Fruit fly (Drosophila melanogaster) whole organism, embryonic: ENCODE measurements around the gene CG4020.

Source experiments
- Abd-B ChIP-seq: fragments of 200-800 bp; sonication (Bioruptor generic); optimal IDR thresholded peaks from 2 replicates; lab custom pipeline; 2018; ENCODE audit warnings: missing biosample characterization, mild to moderate bottlenecking, missing genetic modification characterization, moderate library complexity
- Antp ChIP-seq: fragments of 200-800 bp; sonication (Bioruptor generic); optimal IDR thresholded peaks from 3 replicates; lab custom pipeline; 2016; ENCODE audit warnings: missing biosample characterization, missing genetic modification characterization
- Awh ChIP-seq: fragments of 200-800 bp; sonication (Bioruptor generic); IDR thresholded peaks from 2 replicates; pipeline ENCODE4, ENCODE4 v1.3.6; 2022; ENCODE audit warnings: missing biosample characterization, missing genetic modification characterization
- Bdp1 ChIP-seq: fragments of 200-800 bp; sonication (Bioruptor generic); optimal IDR thresholded peaks from 3 replicates; lab custom pipeline; 2016; ENCODE audit warnings: missing biosample characterization, missing genetic modification characterization
- CG11247 ChIP-seq: fragments of 200-800 bp; sonication (Bioruptor generic); IDR thresholded peaks from 2 replicates; pipeline ENCODE4 v1.3.6; 2022; ENCODE audit warnings: missing biosample characterization, missing genetic modification characterization
- CG11696 ChIP-seq: fragments of 200-800 bp; sonication (Bioruptor generic); IDR thresholded peaks from 2 replicates; pipeline ENCODE4 v1.3.6; 2022; ENCODE audit warnings: missing biosample characterization, missing genetic modification characterization
- CG11723 ChIP-seq: fragments of 200-800 bp; sonication (Bioruptor generic); optimal IDR thresholded peaks from 2 replicates; lab custom pipeline; 2017; ENCODE audit warnings: missing biosample characterization, mild to moderate bottlenecking, missing genetic modification characterization
- CG12155 ChIP-seq: fragments of 200-800 bp; sonication (Bioruptor generic); optimal IDR thresholded peaks from 3 replicates; lab custom pipeline; 2016; ENCODE audit warnings: missing biosample characterization, missing genetic modification characterization
- CG12744 ChIP-seq: fragments of 200-800 bp; sonication (Bioruptor generic); optimal IDR thresholded peaks from 2 replicates; lab custom pipeline; 2016; ENCODE audit warnings: missing biosample characterization, missing genetic modification characterization
- CG13424 ChIP-seq: fragments of 200-800 bp; sonication (Bioruptor generic); optimal IDR thresholded peaks from 2 replicates; lab custom pipeline; 2019; ENCODE audit warnings: missing biosample characterization, mild to moderate bottlenecking, missing genetic modification characterization, moderate library complexity
- CG17359 ChIP-seq: fragments of 200-800 bp; sonication (Bioruptor generic); optimal IDR thresholded peaks from 3 replicates; lab custom pipeline; 2018; ENCODE audit warnings: missing biosample characterization, mild to moderate bottlenecking, missing genetic modification characterization, moderate library complexity
- CG18011 ChIP-seq: fragments of 200-800 bp; sonication (Bioruptor generic); optimal IDR thresholded peaks from 2 replicates; lab custom pipeline; 2017; ENCODE audit warnings: missing biosample characterization, missing genetic modification characterization, mild to moderate bottlenecking, moderate library complexity, missing genotype
- CG2199 ChIP-seq: fragments of 200-800 bp; sonication (Bioruptor generic); IDR thresholded peaks from 3 replicates; pipeline ENCODE4 v1.3.6; 2022; ENCODE audit warnings: missing biosample characterization, missing genetic modification characterization
- CG3995 ChIP-seq: fragments of 200-800 bp; sonication (Bioruptor generic); optimal IDR thresholded peaks from 3 replicates; lab custom pipeline; 2016; ENCODE audit warnings: missing biosample characterization, missing genetic modification characterization
- CG4820 ChIP-seq: fragments of 200-800 bp; sonication (Bioruptor generic); optimal IDR thresholded peaks from 3 replicates; lab custom pipeline; 2016; ENCODE audit warnings: missing biosample characterization, missing genetic modification characterization
- CG4854 ChIP-seq: fragments of 200-800 bp; sonication (Bioruptor generic); optimal IDR thresholded peaks from 2 replicates; lab custom pipeline; 2016; ENCODE audit warnings: missing biosample characterization, missing genetic modification characterization, inconsistent platforms
- CG6175 ChIP-seq: fragments of 200-800 bp; sonication (Bioruptor generic); IDR thresholded peaks from 3 replicates; pipeline ENCODE4 v1.3.6; 2022; ENCODE audit warnings: missing biosample characterization, missing genetic modification characterization
- CG6683 ChIP-seq: fragments of 200-800 bp; sonication (Bioruptor generic); optimal IDR thresholded peaks from 2 replicates; lab custom pipeline; 2017; ENCODE audit warnings: missing biosample characterization, mild to moderate bottlenecking, missing genetic modification characterization, missing genetic modification reagents
- CG8359 ChIP-seq: fragments of 200-800 bp; sonication (Bioruptor generic); optimal IDR thresholded peaks from 2 replicates; lab custom pipeline; 2017; ENCODE audit warnings: missing biosample characterization, mild to moderate bottlenecking, missing genetic modification characterization, borderline replicate concordance
- CG8478 ChIP-seq: fragments of >200 bp; optimal IDR thresholded peaks from 2 replicates; lab custom pipeline; 2018
- CG9797 ChIP-seq: fragments of 200-800 bp; sonication (Bioruptor generic); optimal IDR thresholded peaks from 3 replicates; lab custom pipeline; 2018; ENCODE audit warnings: missing biosample characterization, mild to moderate bottlenecking, missing genetic modification characterization
- CG9817 ChIP-seq: fragments of 200-800 bp; sonication (Bioruptor generic); optimal IDR thresholded peaks from 2 replicates; lab custom pipeline; 2018; ENCODE audit warnings: missing biosample characterization, mild to moderate bottlenecking, missing genetic modification characterization, moderate library complexity
- Dip2 ChIP-seq: fragments of 200-800 bp; sonication (Bioruptor generic); IDR thresholded peaks from 2 replicates; pipeline ENCODE4 v1.3.6; 2022; ENCODE audit warnings: missing biosample characterization, missing genetic modification characterization
- HmgD ChIP-seq: fragments of 200-800 bp; sonication (Bioruptor generic); optimal IDR thresholded peaks from 3 replicates; lab custom pipeline; 2016; ENCODE audit warnings: missing biosample characterization, missing genetic modification characterization
- HmgZ ChIP-seq: fragments of 200-800 bp; sonication (Bioruptor generic); optimal IDR thresholded peaks from 2 replicates; lab custom pipeline; 2018; ENCODE audit warnings: missing biosample characterization, mild to moderate bottlenecking, missing genetic modification characterization
- Hmx ChIP-seq: fragments of 200-800 bp; sonication (Bioruptor generic); optimal IDR thresholded peaks from 2 replicates; lab custom pipeline; 2016; ENCODE audit warnings: missing biosample characterization, missing genetic modification characterization
- Kr ChIP-seq: fragments of 200-800 bp; sonication (Bioruptor generic); optimal IDR thresholded peaks from 2 replicates; lab custom pipeline; 2017; ENCODE audit warnings: missing biosample characterization, mild to moderate bottlenecking, missing genetic modification characterization
- Lim3 ChIP-seq: fragments of 200-800 bp; sonication (Bioruptor generic); IDR thresholded peaks from 2 replicates; pipeline ENCODE4 v1.3.6; 2022; ENCODE audit warnings: missing biosample characterization, missing genetic modification characterization
- MESR4 ChIP-seq: fragments of 200-800 bp; sonication (Bioruptor generic); optimal IDR thresholded peaks from 2 replicates; lab custom pipeline; 2018; ENCODE audit warnings: missing biosample characterization, mild to moderate bottlenecking, missing genetic modification characterization, moderate library complexity
- NfI ChIP-seq: fragments of 200-800 bp; sonication (Bioruptor generic); optimal IDR thresholded peaks from 3 replicates; lab custom pipeline; 2018; ENCODE audit warnings: missing biosample characterization, mild to moderate bottlenecking, missing genetic modification characterization, moderate library complexity
- Opbp ChIP-seq: fragments of 200-800 bp; sonication (Bioruptor generic); IDR thresholded peaks from 3 replicates; pipeline ENCODE4 v1.3.6; 2022; ENCODE audit warnings: missing biosample characterization, missing genetic modification characterization; ENCODE audit not compliant: partially characterized antibody
- Rfx ChIP-seq: fragments of 200-800 bp; sonication (Bioruptor generic); IDR thresholded peaks from 2 replicates; pipeline ENCODE4 v1.3.6; 2022; ENCODE audit warnings: missing biosample characterization, missing genetic modification characterization
- Sry-δ ChIP-seq: fragments of 200-800 bp; sonication (Bioruptor generic); optimal IDR thresholded peaks from 2 replicates; lab custom pipeline; 2016; ENCODE audit warnings: missing biosample characterization, missing genetic modification characterization
- br ChIP-seq: fragments of >200 bp; optimal IDR thresholded peaks from 2 replicates; lab custom pipeline; 2017
- chinmo ChIP-seq: fragments of 200-800 bp; sonication (Bioruptor generic); IDR thresholded peaks from 4 replicates; pipeline ENCODE4 v1.3.6; 2022; ENCODE audit warnings: missing biosample characterization, missing genetic modification characterization; ENCODE audit not compliant: partially characterized antibody
- chm ChIP-seq: fragments of 200-800 bp; sonication (Bioruptor generic); IDR thresholded peaks from 2 replicates; pipeline ENCODE4 v1.3.6; 2022; ENCODE audit warnings: missing biosample characterization, missing genetic modification characterization
- croc ChIP-seq: fragments of 200-800 bp; sonication (Bioruptor generic); conservative IDR thresholded peaks from 3 replicates; pipeline ENCODE4 v1.3.6; 2022; ENCODE audit warnings: missing biosample characterization, missing genetic modification characterization
- dati ChIP-seq: fragments of 200-800 bp; sonication (Bioruptor generic); IDR thresholded peaks from 2 replicates; pipeline ENCODE4 v1.3.6; 2022; ENCODE audit warnings: missing biosample characterization, missing genetic modification characterization
- fd96Cb ChIP-seq: fragments of 200-800 bp; sonication (Bioruptor generic); optimal IDR thresholded peaks from 2 replicates; lab custom pipeline; 2018; ENCODE audit warnings: missing biosample characterization, mild to moderate bottlenecking, missing genetic modification characterization, moderate library complexity
- fu2 ChIP-seq: fragments of 200-800 bp; sonication (Bioruptor generic); optimal IDR thresholded peaks from 2 replicates; lab custom pipeline; 2016; ENCODE audit warnings: missing biosample characterization, missing genetic modification characterization
- gcm ChIP-seq: fragments of 200-800 bp; sonication (Bioruptor generic); optimal IDR thresholded peaks from 2 replicates; lab custom pipeline; 2019; ENCODE audit warnings: missing biosample characterization, mild to moderate bottlenecking, missing genetic modification characterization, moderate library complexity
- her ChIP-seq: fragments of 200-800 bp; sonication (Bioruptor generic); optimal IDR thresholded peaks from 2 replicates; lab custom pipeline; 2016; ENCODE audit warnings: missing biosample characterization, missing genetic modification characterization
- hkb ChIP-seq, 2 experiments: fragments of 200-800 bp in 1 of 2; fragments of >200 bp in 1 of 2; sonication (Bioruptor generic) in 1 of 2; IDR thresholded peaks in 1 of 2; optimal IDR thresholded peaks in 1 of 2; 2 replicates each; pipeline versions ENCODE4 v1.3.6 to Lab custom; 2017 to 2022; ENCODE audit warnings: missing biosample characterization in 1 of 2, missing genetic modification characterization in 1 of 2
- maf-S ChIP-seq: fragments of 200-800 bp; sonication (Bioruptor generic); optimal IDR thresholded peaks from 2 replicates; lab custom pipeline; 2016; ENCODE audit warnings: missing biosample characterization, missing genetic modification characterization
- pb ChIP-seq: fragments of 200-800 bp; sonication (Bioruptor generic); optimal IDR thresholded peaks from 3 replicates; lab custom pipeline; 2016; ENCODE audit warnings: missing biosample characterization, missing genetic modification characterization
- tll ChIP-seq, 2 experiments: fragments of 200-800 bp in 1 of 2; fragments of >200 bp in 1 of 2; sonication (Bioruptor generic) in 1 of 2; optimal IDR thresholded peaks; 2 replicates each; lab custom pipeline; 2017 to 2019; ENCODE audit warnings: missing biosample characterization in 2 of 2, missing genetic modification characterization in 2 of 2, mild to moderate bottlenecking in 1 of 2, moderate library complexity in 1 of 2
- tna ChIP-seq: fragments of 200-800 bp; sonication (Bioruptor generic); IDR thresholded peaks from 2 replicates; pipeline ENCODE4 v1.3.6; 2022; ENCODE audit warnings: missing biosample characterization, missing genetic modification characterization; ENCODE audit not compliant: partially characterized antibody
- wek ChIP-seq: fragments of 200-800 bp; sonication (Bioruptor generic); optimal IDR thresholded peaks from 3 replicates; lab custom pipeline; 2018; ENCODE audit warnings: missing biosample characterization, mild to moderate bottlenecking, missing genetic modification characterization, moderate library complexity
- wor ChIP-seq: fragments of 200-800 bp; sonication (Bioruptor generic); IDR thresholded peaks from 2 replicates; pipeline ENCODE4 v1.3.6; 2022; ENCODE audit warnings: missing biosample characterization, missing genetic modification characterization
- zen2 ChIP-seq: fragments of 200-800 bp; sonication (Bioruptor generic); IDR thresholded peaks from 3 replicates; pipeline ENCODE4 v1.3.6; 2022; ENCODE audit warnings: missing biosample characterization, missing genetic modification characterization; ENCODE audit not compliant: partially characterized antibody

The CG4020 gene

dm6 chrX:5901628-5902213 lies 3.8 kb upstream of the CG4020 start (continued):
- TF ChIP-seq hkb (optimal IDR thresholded peaks at IDR 0.05; lab: Kevin White, UChicago) (no peak), hkb (GFP tag; IDR thresholded peaks at IDR 0.05; lab: Robert Waterston, UW) (0 out of 2 replicates have a peak, but pooled peaks have one; percentile 27), HmgZ (tag; lab: Kevin White, UChicago) (peak; percentile 23), Kr (no peak), chm (GFP tag; lab: Robert Waterston, UW) (peak; percentile 64; the same call in 1 of the 2 replicates), zen2 (GFP tag; lab: Robert Waterston, UW) (no peak), CG11696 (GFP tag; lab: Robert Waterston, UW) (0 out of 2 replicates have a peak, but pooled peaks have one; percentile 11), CG2199 (GFP tag; lab: Robert Waterston, UW) (0 out of 3 replicates have a peak, but pooled peaks have one; percentile 34), CG13424 (tag; lab: Kevin White, UChicago) (no peak), CG3995 (GFP tag; lab: Kevin White, UChicago) (no peak), wek (GFP tag; lab: Kevin White, UChicago) (peak; percentile 36), Sry-δ (no peak), CG12744 (no peak), br (lab: Kevin White, UChicago) (no peak), CG4820 (GFP tag; lab: Kevin White, UChicago) (no peak), her (peak; percentile 58), CG17359 (tag; lab: Kevin White, UChicago) (peak; percentile 6), tll (GFP tag; optimal IDR thresholded peaks at IDR 0.05; lab: Kevin White, UChicago) (peak in 1 of 2 experiments; percentile 6), CG8359 (GFP tag; lab: Kevin White, UChicago) (no peak), pb (GFP tag; lab: Kevin White, UChicago) (peak; percentile 31), NfI (GFP tag; lab: Kevin White, UChicago) (no peak), Abd-B (GFP tag; lab: Kevin White, UChicago) (no peak), Hmx (no peak), gcm (peak; percentile 26), CG9817 (tag; lab: Kevin White, UChicago) (no peak), CG11247 (GFP tag; lab: Robert Waterston, UW) (peak; percentile 38), CG4854 (no peak), CG12155 (GFP tag; lab: Kevin White, UChicago) (peak; percentile 38), CG11723 (no peak), chinmo (peak; percentile 86; the same call in 2 of the 4 replicates), fd96Cb (tag; lab: Kevin White, UChicago) (no peak), tna (GFP tag; lab: Robert Waterston, UW) (no peak), MESR4 (GFP tag; lab: Kevin White, UChicago) (no peak), CG6175 (GFP tag; lab: Robert Waterston, UW) (0 out of 3 replicates have a peak, but pooled peaks have one; percentile 47), Lim3 (GFP tag; lab: Robert Waterston, UW) (no peak), Antp (peak; percentile 25), CG6683 (GFP tag; lab: Kevin White, UChicago) (no peak), Opbp (peak; percentile 40; the same call in 2 of the 3 replicates), HmgD (GFP tag; lab: Kevin White, UChicago) (peak; percentile 59), Awh (GFP tag; lab: Robert Waterston, UW) (no peak), Rfx (GFP tag; lab: Robert Waterston, UW) (peak; percentile 44; the same call in 1 of the 2 replicates), croc (GFP tag; lab: Robert Waterston, UW) (no peak), wor (GFP tag; lab: Robert Waterston, UW) (no peak), maf-S (no peak), fu2 (GFP tag; lab: Kevin White, UChicago) (no peak), CG18011 (GFP tag; lab: Kevin White, UChicago) (no peak), dati (GFP tag; lab: Robert Waterston, UW) (no peak), Dip2 (GFP tag; lab: Robert Waterston, UW) (no peak), CG9797 (GFP tag; lab: Kevin White, UChicago) (no peak), Bdp1 (GFP tag; lab: Kevin White, UChicago) (no peak), CG8478 (lab: Kevin White, UChicago) (peak; percentile 87)
